Worm (Caenorhabditis elegans) whole organism, L4 larva: ENCODE results near the gene slc-9B.2.

Experiments used
- F44E2.7 ChIP-seq: fragments of 200-800 bp; sonication (Bioruptor generic); IDR thresholded peaks from 2 replicates; pipeline ENCODE4 v2.1.2; 2022; ENCODE audit warnings: missing genetic modification characterization, missing compliant biosample characterization
- Y75B8A.6 ChIP-seq: fragments of 200-800 bp; sonication (Bioruptor generic); IDR thresholded peaks from 2 replicates; pipeline ENCODE4 v1.3.6; 2022; ENCODE audit warnings: missing genetic modification reagents, missing genetic modification characterization, missing compliant biosample characterization
- aha-1 ChIP-seq: fragments of 150-350 bp; peaks from one replicate; lab custom pipeline; 2014; ENCODE audit warnings: missing biosample characterization, missing genetic modification characterization
- cey-2 ChIP-seq: sonication (generic microtip); optimal IDR thresholded peaks from 3 replicates; lab custom pipeline; 2017; ENCODE audit warnings: missing genetic modification characterization, mild to moderate bottlenecking, missing compliant biosample characterization, antibody characterized with exemption, borderline replicate concordance; ENCODE audit not compliant: insufficient read depth
- daf-16 ChIP-seq, 3 experiments: sonication (generic microtip); optimal IDR thresholded peaks; 2 replicates each; lab custom pipeline; 2016 to 2017; ENCODE audit warnings: missing genetic modification characterization in 3 of 3, missing genetic modification reagents in 3 of 3, mild to moderate bottlenecking in 2 of 3, missing compliant biosample characterization in 2 of 3, missing biosample characterization in 1 of 3, moderate library complexity in 1 of 3
- dmd-6 ChIP-seq: fragments of 200-800 bp; sonication (Bioruptor generic); IDR thresholded peaks from 2 replicates; pipeline ENCODE4 v1.3.6; 2022; ENCODE audit warnings: missing genetic modification reagents, missing genetic modification characterization, missing compliant biosample characterization
- duxl-1 ChIP-seq: sonication (generic microtip); optimal IDR thresholded peaks from 2 replicates; lab custom pipeline; 2016; ENCODE audit warnings: mild to moderate bottlenecking, missing genetic modification characterization, moderate library complexity, missing compliant biosample characterization; ENCODE audit not compliant: poor library complexity
- egl-27 ChIP-seq: sonication (generic microtip); optimal IDR thresholded peaks from 3 replicates; lab custom pipeline; 2017; ENCODE audit warnings: missing biosample characterization, missing genetic modification reagents, missing genetic modification characterization
- egl-43 ChIP-seq: fragments of 200-800 bp; sonication (Bioruptor generic); IDR thresholded peaks from 2 replicates; pipeline ENCODE4 v1.3.6; 2022; ENCODE audit warnings: missing genetic modification reagents, missing genetic modification characterization, missing compliant biosample characterization
- fos-1 ChIP-seq: fragments of 150-350 bp; optimal IDR thresholded peaks from 2 replicates; lab custom pipeline; 2014; ENCODE audit warnings: missing biosample characterization, missing genetic modification characterization
- gei-8 ChIP-seq: fragments of 200-800 bp; sonication (Bioruptor generic); optimal IDR thresholded peaks from 2 replicates; lab custom pipeline; 2018; ENCODE audit warnings: mild to moderate bottlenecking, missing genetic modification characterization, missing compliant biosample characterization
- hif-1 ChIP-seq, 2 experiments: sonication (generic microtip); optimal IDR thresholded peaks; 2 replicates each; lab custom pipeline; 2016 to 2017; ENCODE audit warnings: missing compliant biosample characterization in 2 of 2, missing genetic modification characterization in 2 of 2, missing genetic modification reagents in 2 of 2, missing genotype in 2 of 2, mild to moderate bottlenecking in 1 of 2
- hlh-30 ChIP-seq: sonication (generic microtip); optimal IDR thresholded peaks from 2 replicates; lab custom pipeline; 2017; ENCODE audit warnings: antibody characterized with exemption, mild to moderate bottlenecking, missing genetic modification characterization, missing compliant biosample characterization; ENCODE audit not compliant: insufficient read depth
- jun-1 ChIP-seq: fragments of 150-350 bp; optimal IDR thresholded peaks from 2 replicates; lab custom pipeline; 2014; ENCODE audit warnings: missing biosample characterization, missing genetic modification reagents, missing genetic modification characterization
- lin-13 ChIP-seq: fragments of 150-350 bp; optimal IDR thresholded peaks from 2 replicates; lab custom pipeline; 2014; ENCODE audit warnings: missing biosample characterization, missing genetic modification reagents, missing genetic modification characterization
- lsy-2 ChIP-seq, 2 experiments: fragments of 150-350 bp in 1 of 2; sonication (generic microtip) in 1 of 2; optimal IDR thresholded peaks; 2 replicates each; lab custom pipeline; 2014 to 2017; ENCODE audit warnings: missing biosample characterization in 2 of 2, missing genetic modification characterization in 2 of 2
- madf-5 ChIP-seq, 2 experiments: fragments of 200-800 bp; sonication (Bioruptor generic); IDR thresholded peaks; 2 replicates each; pipeline ENCODE4 v1.3.6; 2022; ENCODE audit warnings: missing compliant biosample characterization in 2 of 2, missing genetic modification characterization in 2 of 2
- mdt-29 ChIP-seq: fragments of 200-800 bp; sonication (Bioruptor generic); IDR thresholded peaks from 2 replicates; pipeline ENCODE4 v1.3.6; 2022; ENCODE audit warnings: missing genetic modification reagents, missing genetic modification characterization, missing compliant biosample characterization
- mep-1 ChIP-seq: fragments of 150-350 bp; sonication (generic microtip); optimal IDR thresholded peaks from 3 replicates; lab custom pipeline; 2014; ENCODE audit warnings: missing biosample characterization, missing genetic modification characterization
- nhr-237 ChIP-seq: sonication (generic microtip); optimal IDR thresholded peaks from 2 replicates; lab custom pipeline; 2017; ENCODE audit warnings: missing biosample characterization, missing genetic modification characterization
- nhr-25 ChIP-seq: sonication (generic microtip); optimal IDR thresholded peaks from 2 replicates; lab custom pipeline; 2017; ENCODE audit warnings: missing genetic modification characterization, mild to moderate bottlenecking, missing compliant biosample characterization, antibody characterized with exemption, moderate library complexity, borderline replicate concordance; ENCODE audit not compliant: insufficient read depth
- nhr-28 ChIP-seq: fragments of 150-350 bp; optimal IDR thresholded peaks from 2 replicates; lab custom pipeline; 2014; ENCODE audit warnings: missing biosample characterization, missing genetic modification characterization
- nhr-41 ChIP-seq: fragments of 200-800 bp; sonication (Bioruptor generic); IDR thresholded peaks from 2 replicates; pipeline ENCODE4 v1.3.6; 2022; ENCODE audit warnings: missing genetic modification reagents, missing genetic modification characterization, missing compliant biosample characterization
- nhr-42 ChIP-seq: fragments of 200-800 bp; sonication (Bioruptor generic); IDR thresholded peaks from 2 replicates; pipeline ENCODE4 v1.3.6; 2022; ENCODE audit warnings: missing genetic modification characterization, missing compliant biosample characterization
- pqm-1 ChIP-seq: sonication (generic microtip); optimal IDR thresholded peaks from 2 replicates; lab custom pipeline; 2017; ENCODE audit warnings: missing biosample characterization, missing genetic modification characterization
- rbr-2 ChIP-seq: sonication (generic microtip); optimal IDR thresholded peaks from 2 replicates; lab custom pipeline; 2016; ENCODE audit warnings: missing genotype, missing genetic modification characterization, missing compliant biosample characterization
- saeg-2 ChIP-seq: fragments of 200-800 bp; sonication (Bioruptor generic); IDR thresholded peaks from 2 replicates; pipeline ENCODE4 v1.3.6; 2022; ENCODE audit warnings: missing genetic modification reagents, missing genetic modification characterization, missing compliant biosample characterization
- sdz-12 ChIP-seq: fragments of 200-800 bp; sonication (Bioruptor generic); optimal IDR thresholded peaks from 2 replicates; lab custom pipeline; 2018; ENCODE audit warnings: mild to moderate bottlenecking, missing genetic modification characterization, missing compliant biosample characterization
- skn-1 ChIP-seq: fragments of 150-350 bp; optimal IDR thresholded peaks from 2 replicates; lab custom pipeline; 2014; ENCODE audit warnings: missing biosample characterization, missing genetic modification characterization
- snpc-4 ChIP-seq: fragments of 150-350 bp; optimal IDR thresholded peaks from 2 replicates; lab custom pipeline; 2014; ENCODE audit warnings: missing biosample characterization, missing genetic modification characterization
- spr-1 ChIP-seq: sonication (generic microtip); optimal IDR thresholded peaks from 2 replicates; lab custom pipeline; 2016; ENCODE audit warnings: mild to moderate bottlenecking, missing genetic modification characterization, missing compliant biosample characterization
- unc-62 ChIP-seq, 3 experiments: fragments of 150-350 bp in 1 of 3; sonication (generic microtip); optimal IDR thresholded peaks in 2 of 3; peaks in 1 of 3; 1 replicate in 1 of 3; 2 replicates in 2 of 3; lab custom pipeline; 2014 to 2017; ENCODE audit warnings: missing biosample characterization in 3 of 3, missing genetic modification characterization in 3 of 3, missing genetic modification reagents in 3 of 3, missing genotype in 1 of 3
- zag-1 ChIP-seq: fragments of 150-350 bp; optimal IDR thresholded peaks from 2 replicates; lab custom pipeline; 2014; ENCODE audit warnings: missing biosample characterization, missing genetic modification characterization
- zip-2 ChIP-seq: fragments of 150-350 bp; optimal IDR thresholded peaks from 2 replicates; lab custom pipeline; 2014; ENCODE audit warnings: missing biosample characterization, missing genetic modification characterization
- ztf-11 ChIP-seq: fragments of 150-350 bp; optimal IDR thresholded peaks from 2 replicates; lab custom pipeline; 2014; ENCODE audit warnings: missing biosample characterization, missing genetic modification characterization

slc-9B.2 gene

DNA sequence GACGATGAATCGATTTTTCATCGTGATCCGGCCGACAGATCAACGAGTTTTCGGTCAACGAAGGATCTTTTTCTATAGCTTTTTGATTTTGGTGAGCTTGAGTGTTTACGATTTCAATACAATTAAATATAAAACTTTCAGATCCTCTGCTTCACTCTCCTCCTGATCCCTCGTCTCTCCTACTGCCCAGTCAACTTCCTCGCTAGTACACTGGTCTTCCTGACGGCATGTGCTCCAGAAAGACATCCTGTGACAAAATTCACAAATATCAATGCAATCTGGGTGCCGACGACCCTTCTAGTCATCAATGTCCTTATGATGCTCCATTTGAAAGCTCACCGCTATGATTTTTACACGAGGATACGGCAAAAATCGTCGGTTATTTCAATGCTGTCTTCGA, 30.5 kb upstream of the slc-9B.2 start:
- TF ChIP-seq mep-1 (no peak), aha-1 (tag; lab: Kevin White, UChicago) (peak; percentile 93)

DNA sequence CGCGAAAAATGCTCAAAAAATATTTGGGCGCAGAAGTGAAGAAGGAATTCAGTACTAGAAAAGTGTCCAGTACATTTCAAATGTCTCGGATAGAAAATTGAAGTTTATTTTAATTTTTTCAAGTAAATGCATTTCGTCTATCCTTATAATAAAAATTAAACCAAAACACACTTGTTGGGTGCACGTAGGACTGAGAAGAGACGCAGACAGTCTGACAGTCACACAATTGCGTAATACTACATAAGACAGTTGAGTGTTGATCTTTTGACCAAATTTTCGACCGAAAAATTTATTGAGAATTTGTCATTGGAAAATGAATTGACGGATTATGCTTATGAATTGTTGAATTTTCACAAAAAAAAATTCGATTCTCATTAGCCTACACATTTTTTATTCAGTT, 29.3 kb upstream of the slc-9B.2 start, which contains the start of gene oac-7:
Gene oac-7, plus strand, starts transcription at position 283 of the 400 bp plus-strand sequence.
- TF ChIP-seq hif-1 (tag; optimal IDR thresholded peaks at IDR 0.05; lab: Kevin White, UChicago) = peak in 1 of 2 experiments; percentile 50
- TF ChIP-seq lin-13 (GFP tag; lab: Kevin White, UChicago) = no peak
- no peak for TF ChIP-seq nhr-41 (GFP tag; lab: Robert Waterston, UW)
- no peak for TF ChIP-seq skn-1 (tag; lab: Kevin White, UChicago)
- TF ChIP-seq unc-62 (GFP tag; optimal IDR thresholded peaks at IDR 0.05 in 1 of 2; lab: Kevin White, UChicago) = peak in 1 of 2 experiments; percentile 52
- no peak for TF ChIP-seq unc-62 (tag; optimal IDR thresholded peaks at IDR 0.05; lab: Kevin White, UChicago)
- TF ChIP-seq dmd-6 (GFP tag; lab: Robert Waterston, UW) = peak; percentile 20; the same call in 1 of the 2 replicates
- peak; percentile 10 for TF ChIP-seq duxl-1
- TF ChIP-seq nhr-28 = peak; percentile 72
- TF ChIP-seq jun-1 (tag; lab: Kevin White, UChicago) = no peak
- TF ChIP-seq madf-5 (GFP tag; IDR thresholded peaks at IDR 0.05; lab: Robert Waterston, UW) = no peak
- TF ChIP-seq egl-27 (tag; lab: Kevin White, UChicago) = no peak
- no peak for TF ChIP-seq zag-1 (tag; lab: Kevin White, UChicago)
- TF ChIP-seq daf-16 (GFP tag; optimal IDR thresholded peaks at IDR 0.05; lab: Kevin White, UChicago) = no peak
- TF ChIP-seq daf-16 (tag; optimal IDR thresholded peaks at IDR 0.05; lab: Kevin White, UChicago) = no peak
- TF ChIP-seq zip-2 = peak; percentile 69
- no peak for TF ChIP-seq Y75B8A.6 (GFP tag; lab: Robert Waterston, UW)
- peak; percentile 37 for TF ChIP-seq hlh-30
- TF ChIP-seq spr-1 = no peak
- TF ChIP-seq nhr-42 (GFP tag; lab: Robert Waterston, UW) = no peak
- no peak for TF ChIP-seq pqm-1

DNA sequence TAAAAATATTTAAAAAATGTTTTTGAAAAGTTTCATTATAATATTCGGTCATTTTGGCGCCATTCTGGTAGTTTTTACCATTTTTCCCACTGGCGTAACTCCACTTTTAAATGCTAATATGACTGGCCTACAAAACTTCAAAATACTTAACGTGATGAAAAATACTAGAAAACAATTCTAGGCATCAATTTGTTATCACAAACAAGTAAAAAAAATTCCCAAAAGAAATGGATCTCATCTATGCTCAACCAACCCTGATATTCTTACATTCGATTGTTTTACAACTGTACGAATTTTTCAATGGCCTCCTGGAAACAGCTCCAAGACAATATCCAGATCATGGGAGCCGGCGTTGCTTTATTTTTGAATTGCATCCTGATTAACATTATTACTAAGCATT, 23.8 kb upstream of the slc-9B.2 start, which contains the start of gene str-214:
Gene str-214, plus strand, starts transcription at position 301 of the 400 bp plus-strand sequence.
- TF ChIP-seq nhr-237 (no peak), egl-43 (no peak)

DNA sequence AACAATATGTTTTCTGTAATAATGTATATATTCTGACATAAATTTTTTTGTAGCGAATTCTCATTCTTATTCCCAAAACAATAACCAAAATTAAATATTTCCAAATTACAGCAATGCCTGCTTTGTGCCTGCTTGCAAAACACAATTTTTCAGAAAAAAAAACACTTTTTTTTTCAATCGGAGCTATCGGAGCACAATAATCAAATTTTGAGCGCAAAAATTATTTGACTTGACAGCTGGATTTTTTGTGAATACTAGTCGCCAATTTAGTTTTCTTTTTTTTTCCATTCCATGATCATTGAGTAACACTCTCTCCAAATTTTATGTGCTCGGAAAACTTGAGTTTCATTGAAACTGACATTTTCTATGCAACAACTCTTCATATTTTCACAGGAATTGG, 21.6 kb upstream of the slc-9B.2 start, which contains the start of gene srh-180:
Gene srh-180, plus strand, starts transcription at position 301 of the 400 bp plus-strand sequence.
- TF ChIP-seq nhr-25 (tag; lab: Kevin White, UChicago) = no peak
- no peak for TF ChIP-seq cey-2 (tag; lab: Kevin White, UChicago)
- no peak for TF ChIP-seq lsy-2 (tag; optimal IDR thresholded peaks at IDR 0.05; lab: Kevin White, UChicago)
- TF ChIP-seq mdt-29 (GFP tag; lab: Robert Waterston, UW) = no peak
- TF ChIP-seq F44E2.7 (GFP tag; lab: Robert Waterston, UW) = no peak
- TF ChIP-seq fos-1 (tag; lab: Kevin White, UChicago) = no peak
- no peak for TF ChIP-seq rbr-2 (tag; lab: Kevin White, UChicago)
- peak in 1 of 2 experiments; percentile 74 for TF ChIP-seq unc-62 (GFP tag; optimal IDR thresholded peaks at IDR 0.05 in 1 of 2; lab: Kevin White, UChicago)
- TF ChIP-seq unc-62 (tag; optimal IDR thresholded peaks at IDR 0.05; lab: Kevin White, UChicago) = no peak

DNA sequence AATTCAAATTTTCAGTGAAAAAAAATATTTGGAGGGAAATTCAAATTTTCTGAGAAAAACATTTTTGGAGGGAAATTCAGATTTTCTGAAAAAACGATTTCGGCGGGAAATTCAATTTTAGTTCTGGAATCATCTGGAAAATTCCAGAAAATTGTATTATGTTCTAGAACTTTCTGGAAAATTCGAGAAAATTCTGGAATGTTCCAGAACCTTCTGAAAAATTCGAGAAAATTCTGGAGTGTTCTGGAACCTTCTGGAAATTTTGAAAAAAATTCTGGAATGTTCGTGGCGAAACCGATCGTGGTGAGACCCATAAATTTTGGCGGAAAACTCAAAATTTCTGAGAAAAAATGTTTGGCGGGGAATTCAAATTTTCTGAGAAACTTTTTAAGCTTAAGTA, 16.7 kb upstream of the slc-9B.2 start:
- TF ChIP-seq ztf-11 (tag; lab: Kevin White, UChicago) = no peak

DNA sequence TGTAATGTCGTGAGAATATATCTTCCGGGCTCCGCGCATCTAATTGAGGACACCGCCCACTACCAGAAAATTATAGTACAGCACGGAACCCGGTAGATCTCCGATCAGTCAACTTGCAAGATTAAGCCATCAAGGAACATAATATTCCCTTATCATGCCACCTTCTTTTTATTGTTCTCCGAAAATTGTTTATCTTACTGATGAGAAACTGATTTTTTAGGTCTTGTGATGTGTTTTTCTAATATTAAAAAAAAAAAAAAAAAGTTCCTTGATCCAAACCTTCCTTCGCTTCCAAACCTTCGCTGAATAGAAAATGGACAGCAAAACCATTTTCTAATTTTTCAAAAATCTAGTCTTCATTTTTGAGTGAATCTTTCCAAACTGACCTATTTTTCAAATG, 10.0 kb upstream of the slc-9B.2 start, which contains the start of gene F57G8.7:
Gene F57G8.7, plus strand, starts transcription at position 301 of the 400 bp plus-strand sequence.
- no peak for TF ChIP-seq Y75B8A.6 (GFP tag; lab: Robert Waterston, UW)
- TF ChIP-seq lsy-2 (tag; optimal IDR thresholded peaks at IDR 0.05; lab: Kevin White, UChicago) = no peak
- TF ChIP-seq snpc-4 = no peak
- TF ChIP-seq saeg-2 (GFP tag; lab: Robert Waterston, UW) = no peak
- no peak for TF ChIP-seq sdz-12 (GFP tag; lab: Kevin White, UChicago)
- TF ChIP-seq gei-8 (GFP tag; lab: Kevin White, UChicago) = no peak
